Fruit fly (Drosophila melanogaster): ENCODE data around the gene CG11714.

CG11714 gene

dm6 chr3L:11528397-11528923 is 5.9 kb upstream of the CG11714 start:
- peak; percentile 73 for TF ChIP-seq CG7987 (GFP tag; optimal IDR thresholded peaks at IDR 0.05)
- peak; percentile 32 for TF ChIP-seq Med (GFP tag)
- TF ChIP-seq stwl (tag; optimal IDR thresholded peaks at IDR 0.05): no peak
- no peak for TF ChIP-seq CG3838 (GFP tag; optimal IDR thresholded peaks at IDR 0.05)
- no peak for TF ChIP-seq knrl (GFP tag; IDR thresholded peaks at IDR 0.05; ENCODE audit: partially characterized antibody)
- no peak for TF ChIP-seq danr (GFP tag; IDR thresholded peaks at IDR 0.05)
- TF ChIP-seq Sox100B (GFP tag; optimal IDR thresholded peaks at IDR 0.05): peak; percentile 7
- TF ChIP-seq CG2678 (tag; optimal IDR thresholded peaks at IDR 0.05): peak; percentile 65
- TF ChIP-seq bab2 (GFP tag; optimal IDR thresholded peaks at IDR 0.05): no peak
- peak; percentile 44 for TF ChIP-seq pros (GFP tag; optimal IDR thresholded peaks at IDR 0.05)
- TF ChIP-seq Chrac-16 (GFP tag; optimal IDR thresholded peaks at IDR 0.05): no peak
- TF ChIP-seq HHEX (GFP tag; optimal IDR thresholded peaks at IDR 0.05): peak; percentile 27
- TF ChIP-seq usp (GFP tag; optimal IDR thresholded peaks at IDR 0.05): no peak
- no peak for TF ChIP-seq ci (GFP tag; IDR thresholded peaks at IDR 0.05)
- TF ChIP-seq CG8290 (GFP tag; optimal IDR thresholded peaks at IDR 0.05): no peak
- TF ChIP-seq CG8290 (tag; optimal IDR thresholded peaks at IDR 0.05): peak in 1 of 2 experiments; percentile 21
- TF ChIP-seq CG10321 (GFP tag; IDR thresholded peaks at IDR 0.05): no peak
- TF ChIP-seq CG34376 (GFP tag; optimal IDR thresholded peaks at IDR 0.05): peak; percentile 40
- TF ChIP-seq toy (GFP tag; IDR thresholded peaks at IDR 0.05): no peak
- no peak for TF ChIP-seq Lim3 (GFP tag; IDR thresholded peaks at IDR 0.05)
- TF ChIP-seq Sox102F (GFP tag; optimal IDR thresholded peaks at IDR 0.05): no peak
- no peak for TF ChIP-seq zen2 (GFP tag; IDR thresholded peaks at IDR 0.05; ENCODE audit: partially characterized antibody)
- no peak for TF ChIP-seq bsh (GFP tag; optimal IDR thresholded peaks at IDR 0.05)
- TF ChIP-seq GATAe (GFP tag; conservative IDR thresholded peaks at IDR 0.05): peak; percentile 45; the same call in 1 of the 2 replicates
- peak in 1 of 2 experiments; percentile 43 for TF ChIP-seq Pdp1 (GFP tag; optimal IDR thresholded peaks at IDR 0.05)
- TF ChIP-seq Max (GFP tag; optimal IDR thresholded peaks at IDR 0.05): no peak
- TF ChIP-seq Hmr (GFP tag; optimal IDR thresholded peaks at IDR 0.05): peak; percentile 28
- no peak for TF ChIP-seq CG7372 (GFP tag; IDR thresholded peaks at IDR 0.05)
- TF ChIP-seq zfh1 (GFP tag; IDR thresholded peaks at IDR 0.05): 0 out of 3 replicates have a peak, but pooled peaks have one; percentile 4
- peak; percentile 82 for TF ChIP-seq sens (GFP tag)
- peak; percentile 51 for TF ChIP-seq grn (GFP tag; optimal IDR thresholded peaks at IDR 0.05)
- no peak for TF ChIP-seq HLH4C (GFP tag; IDR thresholded peaks at IDR 0.05; ENCODE audit: partially characterized antibody)
- peak; percentile 26 for TF ChIP-seq Hey (tag; optimal IDR thresholded peaks at IDR 0.05)
- TF ChIP-seq Hsf (GFP tag; optimal IDR thresholded peaks at IDR 0.05): no peak
- no peak for TF ChIP-seq CG3163 (GFP tag; optimal IDR thresholded peaks at IDR 0.05)
- TF ChIP-seq sug (tag; optimal IDR thresholded peaks at IDR 0.05): peak; percentile 61
- peak; percentile 51 for TF ChIP-seq gcm (GFP tag; optimal IDR thresholded peaks at IDR 0.05)
- no peak for TF ChIP-seq onecut (GFP tag; IDR thresholded peaks at IDR 0.05)
- TF ChIP-seq sens-2 (GFP tag; IDR thresholded peaks at IDR 0.05): no peak
- no peak for TF ChIP-seq CG10462 (GFP tag; optimal IDR thresholded peaks at IDR 0.05)
- TF ChIP-seq CG6254 (GFP tag; optimal IDR thresholded peaks at IDR 0.05): no peak
- no peak for TF ChIP-seq CG8478 (optimal IDR thresholded peaks at IDR 0.05)
- TF ChIP-seq CG15269 (tag; optimal IDR thresholded peaks at IDR 0.05): peak; percentile 25
- TF ChIP-seq CG12769 (tag; optimal IDR thresholded peaks at IDR 0.05): peak; percentile 37
- no peak for TF ChIP-seq crp (GFP tag; optimal IDR thresholded peaks at IDR 0.05)
- TF ChIP-seq chinmo (GFP tag; IDR thresholded peaks at IDR 0.05; ENCODE audit: partially characterized antibody): 0 out of 4 replicates have a peak, but pooled peaks have one; percentile 66
- peak; percentile 38 for TF ChIP-seq CG6683 (GFP tag; optimal IDR thresholded peaks at IDR 0.05)
- peak; percentile 2 for TF ChIP-seq Myb (GFP tag; optimal IDR thresholded peaks at IDR 0.05)
- peak; percentile 94 for TF ChIP-seq mirr (GFP tag; optimal IDR thresholded peaks at IDR 0.05)
- TF ChIP-seq Scr (GFP tag; IDR thresholded peaks at IDR 0.05; ENCODE audit: partially characterized antibody): no peak
